Fruit fly (Drosophila melanogaster) whole organism, embryonic: ENCODE results near the gene CG5070.

Experiments
- B-H1 ChIP-seq: fragments of 200-800 bp; sonication (Bioruptor generic); IDR thresholded peaks from 3 replicates; pipeline ENCODE4 v1.3.6; 2022; ENCODE audit warnings: missing biosample characterization, missing genetic modification characterization
- Bdp1 ChIP-seq: fragments of 200-800 bp; sonication (Bioruptor generic); optimal IDR thresholded peaks from 3 replicates; lab custom pipeline; 2016; ENCODE audit warnings: missing biosample characterization, missing genetic modification characterization
- CG1024 ChIP-seq: fragments of 200-800 bp; sonication (Bioruptor generic); IDR thresholded peaks from 2 replicates; pipeline ENCODE4 v1.3.6; 2022; ENCODE audit warnings: missing biosample characterization, missing genetic modification characterization
- CG12659 ChIP-seq: fragments of 200-800 bp; sonication (Bioruptor generic); optimal IDR thresholded peaks from 3 replicates; lab custom pipeline; 2017; ENCODE audit warnings: mild to moderate bottlenecking, missing biosample characterization, missing genetic modification reagents, missing genetic modification characterization
- CG14710 ChIP-seq: fragments of 200-800 bp; sonication (Bioruptor generic); optimal IDR thresholded peaks from 3 replicates; lab custom pipeline; 2019; ENCODE audit warnings: missing biosample characterization, mild to moderate bottlenecking, missing genetic modification characterization, moderate library complexity
- CG18262 ChIP-seq: fragments of 200-800 bp; optimal IDR thresholded peaks from 3 replicates; lab custom pipeline; 2019; ENCODE audit warnings: missing biosample characterization, mild to moderate bottlenecking, missing genetic modification characterization, moderate library complexity
- CG18599 ChIP-seq: fragments of 200-800 bp; sonication (Bioruptor generic); optimal IDR thresholded peaks from 3 replicates; lab custom pipeline; 2017; ENCODE audit warnings: missing biosample characterization, missing genetic modification characterization, mild to moderate bottlenecking, moderate library complexity, missing genetic modification reagents
- CG2678 ChIP-seq: fragments of 200-800 bp; sonication (Bioruptor generic); optimal IDR thresholded peaks from 3 replicates; lab custom pipeline; 2019; ENCODE audit warnings: missing biosample characterization, mild to moderate bottlenecking, missing genetic modification characterization, moderate library complexity
- CG31224 ChIP-seq: fragments of 200-800 bp; sonication (Bioruptor generic); IDR thresholded peaks from 2 replicates; pipeline ENCODE4 v1.3.6; 2022; ENCODE audit warnings: missing biosample characterization, missing genetic modification characterization
- CG4707 ChIP-seq: fragments of 200-800 bp; sonication (Bioruptor generic); optimal IDR thresholded peaks from 2 replicates; lab custom pipeline; 2018; ENCODE audit warnings: missing biosample characterization, mild to moderate bottlenecking, missing genetic modification characterization, moderate library complexity
- CG7928 ChIP-seq: fragments of 200-800 bp; sonication (Bioruptor generic); optimal IDR thresholded peaks from 2 replicates; lab custom pipeline; 2017; ENCODE audit warnings: missing biosample characterization, mild to moderate bottlenecking, missing genetic modification characterization
- CG9215 ChIP-seq: fragments of 200-800 bp; sonication (Bioruptor generic); IDR thresholded peaks from 2 replicates; pipeline ENCODE4 v1.3.6; 2022; ENCODE audit warnings: missing biosample characterization, missing genetic modification characterization
- CHES-1-like ChIP-seq: fragments of 200-800 bp; sonication (Bioruptor generic); optimal IDR thresholded peaks from 2 replicates; lab custom pipeline; 2016; ENCODE audit warnings: missing biosample characterization, missing genetic modification characterization
- D19A ChIP-seq: fragments of 200-800 bp; optimal IDR thresholded peaks from 3 replicates; lab custom pipeline; 2019; ENCODE audit warnings: missing biosample characterization, mild to moderate bottlenecking, missing genetic modification characterization, moderate library complexity
- Dip3 ChIP-seq: fragments of 200-800 bp; sonication (Bioruptor generic); optimal IDR thresholded peaks from 3 replicates; lab custom pipeline; 2016; ENCODE audit warnings: missing biosample characterization, missing genetic modification characterization
- E2f1 ChIP-seq: fragments of 200-800 bp; sonication (Bioruptor generic); IDR thresholded peaks from 2 replicates; pipeline ENCODE4 v1.3.6; 2022; ENCODE audit warnings: missing biosample characterization, missing genetic modification characterization
- GATAe ChIP-seq: fragments of 200-800 bp; sonication (Bioruptor generic); conservative IDR thresholded peaks from 2 replicates; pipeline ENCODE4 v1.3.6; 2022; ENCODE audit warnings: missing biosample characterization, missing genetic modification characterization
- Gsc ChIP-seq: fragments of 200-800 bp; sonication (Bioruptor generic); IDR thresholded peaks from 2 replicates; pipeline ENCODE4 v1.3.6; 2022; ENCODE audit warnings: missing biosample characterization, missing genetic modification characterization
- HLHmδ ChIP-seq: fragments of 200-800 bp; sonication (Bioruptor generic); optimal IDR thresholded peaks from 2 replicates; lab custom pipeline; 2018; ENCODE audit warnings: missing biosample characterization, mild to moderate bottlenecking, missing genetic modification characterization, moderate library complexity
- Hr39 ChIP-seq: fragments of >200 bp; optimal IDR thresholded peaks from 2 replicates; lab custom pipeline; 2017
- Lpt ChIP-seq: fragments of >200 bp; optimal IDR thresholded peaks from 2 replicates; lab custom pipeline; 2018; ENCODE audit warnings: missing biosample characterization, missing genetic modification characterization
- MTF-1 ChIP-seq: fragments of 200-800 bp; sonication (Bioruptor generic); optimal IDR thresholded peaks from 2 replicates; lab custom pipeline; 2018; ENCODE audit warnings: missing biosample characterization, mild to moderate bottlenecking, missing genetic modification characterization, borderline replicate concordance
- Sox102F ChIP-seq: fragments of 200-800 bp; sonication (Bioruptor generic); optimal IDR thresholded peaks from 2 replicates; lab custom pipeline; 2018; ENCODE audit warnings: missing biosample characterization, mild to moderate bottlenecking, missing genetic modification characterization, moderate library complexity
- amos ChIP-seq: fragments of 200-800 bp; sonication (Bioruptor generic); IDR thresholded peaks from 2 replicates; pipeline ENCODE4 v1.3.6; 2022; ENCODE audit warnings: missing biosample characterization, missing genetic modification characterization; ENCODE audit not compliant: partially characterized antibody
- ara ChIP-seq: fragments of 200-800 bp; sonication (Bioruptor generic); IDR thresholded peaks from 2 replicates; pipeline ENCODE4 v1.3.6; 2022; ENCODE audit warnings: missing biosample characterization, missing genetic modification characterization
- az2 ChIP-seq: fragments of 200-800 bp; sonication (Bioruptor generic); optimal IDR thresholded peaks from 3 replicates; lab custom pipeline; 2016; ENCODE audit warnings: missing biosample characterization, missing genetic modification characterization
- bcd ChIP-seq: fragments of 200-800 bp; sonication (Bioruptor generic); optimal IDR thresholded peaks from 2 replicates; lab custom pipeline; 2017; ENCODE audit warnings: missing biosample characterization, mild to moderate bottlenecking, missing genetic modification characterization
- chinmo ChIP-seq: fragments of 200-800 bp; sonication (Bioruptor generic); IDR thresholded peaks from 4 replicates; pipeline ENCODE4 v1.3.6; 2022; ENCODE audit warnings: missing biosample characterization, missing genetic modification characterization; ENCODE audit not compliant: partially characterized antibody
- dan ChIP-seq: fragments of 200-800 bp; sonication (Bioruptor generic); IDR thresholded peaks from 2 replicates; pipeline ENCODE4 v1.3.6; 2022; ENCODE audit warnings: missing biosample characterization, missing genetic modification characterization
- dmrt11E ChIP-seq: fragments of 200-800 bp; sonication (Bioruptor generic); optimal IDR thresholded peaks from 3 replicates; lab custom pipeline; 2018; ENCODE audit warnings: missing biosample characterization, mild to moderate bottlenecking, missing genetic modification characterization, moderate library complexity
- dmrt99B ChIP-seq: fragments of 200-800 bp; sonication (Bioruptor generic); optimal IDR thresholded peaks from 2 replicates; lab custom pipeline; 2018; ENCODE audit warnings: missing biosample characterization, mild to moderate bottlenecking, missing genetic modification characterization, moderate library complexity
- dysf ChIP-seq: fragments of 200-800 bp; sonication (Bioruptor generic); IDR thresholded peaks from 3 replicates; pipeline ENCODE4 v1.3.6; 2022; ENCODE audit warnings: missing biosample characterization, missing genetic modification characterization
- en ChIP-seq: fragments of 200-800 bp; sonication (Bioruptor generic); optimal IDR thresholded peaks from 2 replicates; lab custom pipeline; 2016; ENCODE audit warnings: missing biosample characterization, missing genetic modification characterization
- gsb ChIP-seq: fragments of 200-800 bp; sonication (Bioruptor generic); IDR thresholded peaks from 2 replicates; pipeline ENCODE4 v1.3.6; 2022; ENCODE audit warnings: missing biosample characterization, missing genetic modification characterization
- jing ChIP-seq: fragments of 200-800 bp; sonication (Bioruptor generic); optimal IDR thresholded peaks from 2 replicates; lab custom pipeline; 2018; ENCODE audit warnings: missing biosample characterization, mild to moderate bottlenecking, missing genetic modification characterization
- ken ChIP-seq: fragments of 200-800 bp; sonication (Bioruptor generic); IDR thresholded peaks from 3 replicates; pipeline ENCODE4 v1.3.6; 2022; ENCODE audit warnings: missing biosample characterization, missing genetic modification characterization
- lola ChIP-seq, 3 experiments: fragments of >200 bp in 2 of 3; fragments of 200-800 bp in 1 of 3; sonication (Bioruptor generic) in 1 of 3; optimal IDR thresholded peaks; 2 replicates each; lab custom pipeline; 2017 to 2019; ENCODE audit warnings: missing biosample characterization in 3 of 3, missing genetic modification characterization in 3 of 3, mild to moderate bottlenecking in 1 of 3, moderate library complexity in 1 of 3
- row ChIP-seq: fragments of 200-800 bp; sonication (Bioruptor generic); IDR thresholded peaks from 3 replicates; pipeline ENCODE4 v1.3.6; 2022; ENCODE audit warnings: missing biosample characterization, missing genetic modification characterization
- sisA ChIP-seq: fragments of 200-800 bp; sonication (Bioruptor generic); IDR thresholded peaks from 2 replicates; pipeline ENCODE4 v1.3.6; 2022; ENCODE audit warnings: missing biosample characterization, missing genetic modification characterization
- slp2 ChIP-seq: fragments of 200-800 bp; sonication (Bioruptor generic); optimal IDR thresholded peaks from 2 replicates; lab custom pipeline; 2016; ENCODE audit warnings: missing biosample characterization, missing genetic modification characterization
- zen2 ChIP-seq: fragments of 200-800 bp; sonication (Bioruptor generic); IDR thresholded peaks from 3 replicates; pipeline ENCODE4 v1.3.6; 2022; ENCODE audit warnings: missing biosample characterization, missing genetic modification characterization; ENCODE audit not compliant: partially characterized antibody

Gene CG5070

DNA sequence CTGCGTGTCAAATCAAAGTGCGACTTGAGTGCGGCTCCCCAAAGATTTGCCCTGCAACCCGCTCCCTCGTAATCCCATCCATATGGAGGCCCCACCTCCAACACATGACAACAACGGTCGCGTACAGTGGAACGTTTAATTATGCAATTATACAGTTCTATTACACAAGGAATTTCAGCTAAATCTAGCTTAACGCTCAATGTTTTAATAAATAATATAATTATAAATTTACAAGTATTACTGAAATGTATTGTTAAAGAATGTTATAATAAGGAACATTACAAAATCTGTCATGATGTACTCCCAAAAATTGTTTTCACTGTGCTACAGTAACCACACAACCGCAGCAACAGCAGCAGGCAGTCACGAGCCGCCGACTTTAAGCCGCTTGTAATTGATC lies 28.8 kb upstream of the CG5070 start (continued):
- no peak for TF ChIP-seq CG4707
- no peak for TF ChIP-seq Gsc (GFP tag; lab: Robert Waterston, UW)
- no peak for TF ChIP-seq dan (GFP tag; lab: Robert Waterston, UW)
- TF ChIP-seq CG12659 (GFP tag; lab: Kevin White, UChicago), result no peak
- no peak for TF ChIP-seq slp2 (GFP tag; lab: Kevin White, UChicago)
- peak; percentile 42 for TF ChIP-seq D19A (tag; lab: Kevin White, UChicago)
- TF ChIP-seq MTF-1, result no peak
- no peak for TF ChIP-seq GATAe (GFP tag; lab: Robert Waterston, UW)
- TF ChIP-seq dmrt99B, result peak; percentile 43
- TF ChIP-seq gsb (GFP tag; lab: Robert Waterston, UW), result no peak
- no peak for TF ChIP-seq CG7928 (GFP tag; lab: Kevin White, UChicago)
- TF ChIP-seq ara (GFP tag; lab: Robert Waterston, UW), result peak; percentile 49; the same call in 1 of the 2 replicates
- TF ChIP-seq amos (GFP tag; lab: Robert Waterston, UW), result no peak
- TF ChIP-seq jing (GFP tag; lab: Kevin White, UChicago), result no peak
- TF ChIP-seq dmrt11E (tag; lab: Kevin White, UChicago), result peak; percentile 31
- no peak for TF ChIP-seq CHES-1-like (GFP tag; lab: Kevin White, UChicago)
- TF ChIP-seq dysf (GFP tag; lab: Robert Waterston, UW), result peak; percentile 34; the same call in 1 of the 3 replicates
- no peak for TF ChIP-seq Bdp1
- no peak for TF ChIP-seq CG1024
- no peak for TF ChIP-seq az2 (GFP tag; lab: Kevin White, UChicago)
- TF ChIP-seq CG2678 (tag; lab: Kevin White, UChicago), result peak; percentile 35
- peak in 1 of 3 experiments; percentile 2 for TF ChIP-seq lola (GFP tag; optimal IDR thresholded peaks at IDR 0.05; lab: Kevin White, UChicago)
- no peak for TF ChIP-seq en
- TF ChIP-seq Dip3 (GFP tag; lab: Kevin White, UChicago), result no peak
- TF ChIP-seq Sox102F, result peak; percentile 24
- TF ChIP-seq row (GFP tag; lab: Robert Waterston, UW), result peak; percentile 50; the same call in 2 of the 3 replicates
- no peak for TF ChIP-seq zen2
- TF ChIP-seq HLHmδ (GFP tag; lab: Kevin White, UChicago), result no peak
- TF ChIP-seq bcd, result no peak
- no peak for TF ChIP-seq CG9215 (GFP tag; lab: Robert Waterston, UW)
- no peak for TF ChIP-seq chinmo (GFP tag; lab: Robert Waterston, UW)
- TF ChIP-seq ken (GFP tag; lab: Robert Waterston, UW), result no peak
- peak; percentile 50; the same call in 1 of the 2 replicates for TF ChIP-seq sisA (GFP tag; lab: Robert Waterston, UW)
- peak; percentile 41 for TF ChIP-seq CG18262 (tag; lab: Kevin White, UChicago)
- no peak for TF ChIP-seq Hr39 (lab: Kevin White, UChicago)
- TF ChIP-seq CG18599, result peak; percentile 7
- no peak for TF ChIP-seq Lpt (GFP tag; lab: Kevin White, UChicago)
- peak; percentile 5 for TF ChIP-seq CG14710
- no peak for TF ChIP-seq CG31224 (GFP tag; lab: Robert Waterston, UW)
- TF ChIP-seq E2f1 (GFP tag; lab: Robert Waterston, UW), result 0 out of 2 replicates have a peak, but pooled peaks have one; percentile 14
- TF ChIP-seq B-H1 (GFP tag; lab: Robert Waterston, UW), result no peak
